Worm (Caenorhabditis elegans): ENCODE results near the gene H14E04.2.

Gene H14E04.2

DNA sequence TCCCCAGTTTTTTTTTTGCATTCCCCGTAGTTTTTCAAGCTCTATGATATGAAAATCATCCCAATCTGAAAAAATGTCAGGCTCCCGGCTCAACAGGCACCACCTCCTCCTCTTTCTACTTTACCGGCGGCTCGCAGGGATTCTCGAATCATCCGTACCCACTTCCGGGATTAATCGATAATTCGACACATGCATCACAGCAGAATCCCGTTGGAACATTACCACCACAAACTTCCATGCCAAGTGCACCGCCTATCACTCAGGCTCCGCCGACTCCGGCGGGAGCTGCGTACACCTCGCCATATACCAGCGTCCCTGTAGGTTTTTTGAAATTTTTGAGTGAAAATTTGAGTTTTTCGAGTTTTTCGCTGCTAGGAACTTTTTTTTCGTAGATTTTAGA, 45.2 kb downstream of the H14E04.2 start:
- TF ChIP-seq ztf-23 (GFP tag; IDR thresholded peaks at IDR 0.05) (0 out of 2 replicates have a peak, but pooled peaks have one; percentile 20), tab-1 (GFP tag; IDR thresholded peaks at IDR 0.05) (no peak)

ce11 chrIII:2423638-2424037, 47.6 kb downstream of the H14E04.2 start:
- TF ChIP-seq ref-1 (GFP tag; conservative IDR thresholded peaks at IDR 0.05) (no peak), cog-1 (tag; optimal IDR thresholded peaks at IDR 0.05) (no peak), ztf-23 (GFP tag; IDR thresholded peaks at IDR 0.05) (no peak), T22C8.4 (GFP tag; IDR thresholded peaks at IDR 0.05) (peak; percentile 74)

- 0 out of 2 replicates have a peak, but pooled peaks have one; percentile 43 for TF ChIP-seq tab-1 (GFP tag; IDR thresholded peaks at IDR 0.05)
- no peak for TF ChIP-seq ref-1 (GFP tag; conservative IDR thresholded peaks at IDR 0.05)
These were observed 48.9 kb downstream of the H14E04.2 start for ce11 chrIII:2424783-2425329.

DNA sequence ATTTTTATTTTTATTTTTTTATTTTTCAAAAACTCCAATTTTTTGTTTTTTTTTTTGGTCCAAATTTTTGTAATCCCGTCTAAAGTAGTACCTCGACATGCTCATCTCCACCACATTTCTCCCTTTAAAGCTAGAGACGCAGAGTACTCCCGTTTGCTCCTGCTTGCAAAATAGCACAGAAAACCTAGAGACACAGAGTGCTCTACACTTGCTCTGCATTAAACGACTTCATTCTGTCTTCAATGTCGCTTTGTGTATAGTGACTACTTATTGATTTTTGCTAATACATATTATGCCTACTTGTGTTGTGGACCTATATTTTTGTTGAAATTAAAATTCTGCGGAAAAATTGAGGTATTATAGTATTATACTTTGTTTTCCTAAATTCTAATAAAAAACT, 50.1 kb downstream of the H14E04.2 start, which contains the start of gene W04B5.8:
W04B5.8 (plus strand) TSS at position 195 of the 400 bp plus-strand sequence.
- no peak for TF ChIP-seq med-1 (GFP tag; optimal IDR thresholded peaks at IDR 0.05; ENCODE audit: insufficient read depth)
- TF ChIP-seq klf-2 (GFP tag; conservative IDR thresholded peaks at IDR 0.05): no peak
- no peak for TF ChIP-seq flt-1 (GFP tag; IDR thresholded peaks at IDR 0.05)
- TF ChIP-seq cog-1 (tag; optimal IDR thresholded peaks at IDR 0.05): no peak
- no peak for TF ChIP-seq T22C8.4 (GFP tag; IDR thresholded peaks at IDR 0.05)
- TF ChIP-seq tab-1 (GFP tag; IDR thresholded peaks at IDR 0.05): no peak
- no peak for TF ChIP-seq ztf-29 (GFP tag; IDR thresholded peaks at IDR 0.05)
- TF ChIP-seq ref-1 (GFP tag; conservative IDR thresholded peaks at IDR 0.05): no peak
- TF ChIP-seq ztf-23 (GFP tag; IDR thresholded peaks at IDR 0.05): no peak

DNA sequence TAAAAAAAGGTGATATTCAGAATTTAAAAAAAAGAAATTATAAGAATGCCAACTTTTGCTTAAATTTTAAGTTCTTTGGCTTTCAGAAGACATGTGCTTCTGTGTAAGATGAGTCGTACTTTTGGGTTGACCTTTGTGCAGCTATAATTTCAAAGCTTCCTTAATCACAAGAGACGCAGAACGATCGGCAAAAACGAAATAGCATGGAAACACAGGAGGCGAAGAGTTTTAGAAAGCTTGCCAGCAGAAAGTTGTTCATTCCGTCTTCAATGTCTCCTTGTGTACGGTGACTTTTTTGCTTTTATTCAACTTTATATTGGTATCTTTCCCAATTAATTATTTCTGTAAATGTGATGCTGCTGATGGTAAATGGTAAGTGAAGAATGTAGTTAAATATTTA, 56.9 kb downstream of the H14E04.2 start:
- no peak for TF ChIP-seq klf-2 (GFP tag; conservative IDR thresholded peaks at IDR 0.05)
- no peak for TF ChIP-seq ztf-23 (GFP tag; IDR thresholded peaks at IDR 0.05)
- TF ChIP-seq T22C8.4 (GFP tag; IDR thresholded peaks at IDR 0.05): no peak

Measured in whole organism, midembryonic.